Fruit fly (Drosophila melanogaster) S2 (cell line): Measurements from ENCODE around the gene Rev1.

Experiments
- CG8478 ChIP-seq: fragments of >200 bp; optimal IDR thresholded peaks from 2 replicates; lab custom pipeline; 2018
- CTCF ChIP-seq, 2 experiments: fragments of >200 bp; optimal IDR thresholded peaks; 2 replicates each; lab custom pipeline; 2018

- TF ChIP-seq CG8478 (lab: Kevin White, UChicago): no peak
- no peak for TF ChIP-seq CTCF (optimal IDR thresholded peaks at IDR 0.05; lab: Kevin White, UChicago)
Observed at dm6 chr3L:666544-666943, 12.4 kb downstream of the Rev1 start.
